Fruit fly (Drosophila melanogaster): ENCODE measurements around the gene CG14420.

DNA sequence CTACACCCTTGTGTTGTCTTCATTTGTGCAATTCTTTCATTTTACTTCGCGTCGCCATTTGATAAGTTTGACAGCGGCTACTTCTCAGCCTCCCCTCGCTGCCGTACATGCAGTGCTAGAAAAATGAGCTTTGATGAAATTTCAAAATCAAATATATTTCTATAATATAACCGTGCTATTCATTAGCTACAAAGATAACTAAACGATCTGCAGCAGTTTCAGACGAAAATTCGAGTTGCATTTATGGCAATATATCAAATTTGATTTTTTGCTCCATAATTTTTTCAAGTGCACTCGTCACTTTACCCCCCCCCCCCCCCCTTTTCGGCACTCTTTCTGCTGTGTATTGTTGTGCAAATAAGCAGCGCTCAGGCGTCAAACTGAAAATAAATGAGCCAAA lies 26.1 kb upstream of the CG14420 start:
- TF ChIP-seq Crg-1 (GFP tag; optimal IDR thresholded peaks at IDR 0.05) (no peak), tj (GFP tag; optimal IDR thresholded peaks at IDR 0.05) (no peak), toe (GFP tag; optimal IDR thresholded peaks at IDR 0.05) (no peak), CG1620 (GFP tag; optimal IDR thresholded peaks at IDR 0.05) (no peak), CG7101 (tag; optimal IDR thresholded peaks at IDR 0.05) (no peak), CG12768 (GFP tag; optimal IDR thresholded peaks at IDR 0.05) (no peak), ovo (GFP tag; optimal IDR thresholded peaks at IDR 0.05) (no peak), kay (GFP tag; ENCODE audit: borderline replicate concordance) (no peak), CG5204 (GFP tag; optimal IDR thresholded peaks at IDR 0.05) (no peak), CG11617 (GFP tag; optimal IDR thresholded peaks at IDR 0.05) (no peak)
